Fruit fly (Drosophila melanogaster) whole organism, adult: ENCODE measurements around the gene bi.

Experiments used
- CG11617 ChIP-seq: fragments of 200-800 bp; sonication (Bioruptor generic); optimal IDR thresholded peaks from 2 replicates; lab custom pipeline; 2017; ENCODE audit warnings: mild to moderate bottlenecking, missing biosample characterization, missing genetic modification reagents, missing genetic modification characterization
- CG12768 ChIP-seq: fragments of 200-800 bp; sonication (Bioruptor generic); optimal IDR thresholded peaks from 2 replicates; lab custom pipeline; 2017; ENCODE audit warnings: missing biosample characterization, missing genetic modification characterization, mild to moderate bottlenecking, moderate library complexity, missing genetic modification reagents
- CG33017 ChIP-seq: fragments of 200-800 bp; sonication (Bioruptor generic); optimal IDR thresholded peaks from 2 replicates; lab custom pipeline; 2018; ENCODE audit warnings: missing biosample characterization, mild to moderate bottlenecking, missing genetic modification characterization, moderate library complexity
- CG7045 ChIP-seq: fragments of 200-800 bp; sonication (Bioruptor generic); optimal IDR thresholded peaks from 2 replicates; lab custom pipeline; 2017; ENCODE audit warnings: missing biosample characterization, mild to moderate bottlenecking, missing genetic modification characterization
- CG7101 ChIP-seq: fragments of 200-800 bp; sonication (Bioruptor generic); optimal IDR thresholded peaks from 2 replicates; lab custom pipeline; 2018; ENCODE audit warnings: missing biosample characterization, mild to moderate bottlenecking, missing genetic modification characterization, moderate library complexity
- Hr96 ChIP-seq: fragments of 200-800 bp; sonication (Bioruptor generic); optimal IDR thresholded peaks from 2 replicates; lab custom pipeline; 2016; ENCODE audit warnings: missing biosample characterization, missing genetic modification characterization
- Mnt ChIP-seq: fragments of 200-800 bp; sonication (Bioruptor generic); optimal IDR thresholded peaks from 2 replicates; lab custom pipeline; 2016; ENCODE audit warnings: missing biosample characterization, mild to moderate bottlenecking, missing genetic modification characterization
- cic ChIP-seq: fragments of 200-800 bp; sonication (Bioruptor generic); optimal IDR thresholded peaks from 2 replicates; lab custom pipeline; 2017; ENCODE audit warnings: missing biosample characterization, mild to moderate bottlenecking, missing genetic modification characterization, moderate library complexity
- cnc ChIP-seq, 2 experiments: fragments of >200 bp; optimal IDR thresholded peaks; 2 replicates each; lab custom pipeline; 2017
- kay ChIP-seq: fragments of 200-800 bp; sonication (Bioruptor generic); peaks from one replicate; lab custom pipeline; 2016; ENCODE audit warnings: missing biosample characterization, missing genetic modification characterization, borderline replicate concordance
- ovo ChIP-seq: fragments of 200-800 bp; sonication (Bioruptor generic); optimal IDR thresholded peaks from 2 replicates; lab custom pipeline; 2016; ENCODE audit warnings: missing biosample characterization, missing genetic modification characterization
- tj ChIP-seq: fragments of 200-800 bp; sonication (Bioruptor generic); optimal IDR thresholded peaks from 3 replicates; lab custom pipeline; 2017; ENCODE audit warnings: missing biosample characterization, mild to moderate bottlenecking, missing genetic modification characterization, moderate library complexity
- toe ChIP-seq: fragments of 200-800 bp; sonication (Bioruptor generic); optimal IDR thresholded peaks from 2 replicates; lab custom pipeline; 2016; ENCODE audit warnings: missing biosample characterization, missing genetic modification characterization

DNA sequence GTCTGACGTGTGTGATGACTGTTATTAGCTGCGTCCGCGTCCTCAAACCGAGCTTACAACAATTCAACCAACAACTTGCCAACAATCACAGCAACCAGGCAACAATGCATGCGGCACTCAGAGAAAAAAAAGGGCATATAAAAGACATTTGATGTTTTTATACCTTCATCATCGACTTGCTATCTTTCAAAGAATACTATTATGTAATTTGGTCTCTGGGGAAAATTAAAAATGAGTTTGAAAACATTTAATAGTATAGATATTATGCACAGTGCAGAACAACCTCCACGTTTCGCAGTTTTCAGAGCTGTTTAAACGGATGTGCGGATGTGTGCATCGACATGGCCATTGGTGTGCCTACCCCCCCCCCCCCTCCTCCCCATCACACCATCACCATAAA lies 29.9 kb downstream of the bi start:
- TF ChIP-seq Mnt (GFP tag; lab: Kevin White, UChicago) (no peak), CG12768 (no peak), CG7101 (tag; lab: Kevin White, UChicago) (no peak), ovo (GFP tag; lab: Kevin White, UChicago) (no peak), CG33017 (tag; lab: Kevin White, UChicago) (no peak), toe (GFP tag; lab: Kevin White, UChicago) (no peak), tj (GFP tag; lab: Kevin White, UChicago) (no peak), CG7045 (GFP tag; lab: Kevin White, UChicago) (no peak), CG11617 (GFP tag; lab: Kevin White, UChicago) (no peak), cic (GFP tag; lab: Kevin White, UChicago) (no peak), kay (no peak), cnc (optimal IDR thresholded peaks at IDR 0.05; lab: Kevin White, UChicago) (no peak), Hr96 (no peak)
